Worm (Caenorhabditis elegans): ENCODE data around the gene F02A9.1.
A peak's percentile ranks its signal among the peaks of the same experiment; 100 is the strongest.

F02A9.1 gene

DNA sequence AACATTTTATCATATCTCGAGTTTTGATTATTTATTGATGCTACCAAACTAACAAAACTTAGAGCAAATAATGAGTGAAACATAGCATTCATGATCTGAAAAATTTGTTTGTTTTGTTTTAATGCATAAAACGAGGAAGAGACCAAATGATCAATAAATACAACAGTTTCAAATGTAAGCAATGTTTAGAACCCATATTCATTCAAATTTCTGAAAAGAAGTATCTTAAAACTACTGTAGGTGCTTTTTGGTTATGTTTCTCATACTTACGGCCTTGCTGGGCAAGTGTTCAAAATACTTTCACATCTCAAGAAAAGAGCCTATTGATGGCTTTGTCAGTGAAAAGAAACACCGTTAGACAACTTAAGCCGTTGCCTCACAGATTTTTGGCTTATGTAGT, at the start of gene F02A9.1:
Gene F02A9.1, minus strand, starts transcription at position 101 of the 400 bp plus-strand sequence.
- TF ChIP-seq nhr-28 (tag; optimal IDR thresholded peaks at IDR 0.05) (no peak), R02D3.7 (tag; optimal IDR thresholded peaks at IDR 0.05) (no peak), mml-1 (tag; optimal IDR thresholded peaks at IDR 0.05) (no peak), nhr-43 (tag; optimal IDR thresholded peaks at IDR 0.05; ENCODE audit: poor library complexity, severe bottlenecking) (no peak), elt-3 (tag; optimal IDR thresholded peaks at IDR 0.05) (no peak), nfya-1 (tag; optimal IDR thresholded peaks at IDR 0.05; ENCODE audit: insufficient read depth) (no peak), ceh-28 (tag; optimal IDR thresholded peaks at IDR 0.05) (no peak), sea-2 (GFP tag; optimal IDR thresholded peaks at IDR 0.05) (no peak), mdl-1 (tag; optimal IDR thresholded peaks at IDR 0.05) (no peak), elt-1 (tag; optimal IDR thresholded peaks at IDR 0.05) (no peak), pha-4 (tag; optimal IDR thresholded peaks at IDR 0.05) (no peak), unc-62 (GFP tag; optimal IDR thresholded peaks at IDR 0.05) (no peak), zag-1 (tag; optimal IDR thresholded peaks at IDR 0.05) (no peak)

ce11 chrIII:9125789-9126304, 48.2 kb upstream of the F02A9.1 start, which contains the start of gene sec-16A.1:
Gene sec-16A.1 (plus strand): TSS chrIII:9125839.
- peak; percentile 27 for TF ChIP-seq elt-2 (tag; optimal IDR thresholded peaks at IDR 0.05)
- peak; percentile 40 for TF ChIP-seq nhr-43 (tag; optimal IDR thresholded peaks at IDR 0.05; ENCODE audit: poor library complexity, severe bottlenecking)
- TF ChIP-seq nhr-77 (tag; optimal IDR thresholded peaks at IDR 0.05), result no peak
- TF ChIP-seq jun-1 (tag; optimal IDR thresholded peaks at IDR 0.05), result no peak
- no peak for TF ChIP-seq eor-1 (tag; optimal IDR thresholded peaks at IDR 0.05)
- no peak for TF ChIP-seq nhr-12 (tag; optimal IDR thresholded peaks at IDR 0.05)
- peak; percentile 11 for TF ChIP-seq hmg-11 (tag; optimal IDR thresholded peaks at IDR 0.05)
- no peak for TF ChIP-seq R02D3.7 (tag; optimal IDR thresholded peaks at IDR 0.05)
- TF ChIP-seq daf-12 (tag; optimal IDR thresholded peaks at IDR 0.05), result no peak
- no peak for TF ChIP-seq skn-1 (tag; optimal IDR thresholded peaks at IDR 0.05)
- TF ChIP-seq sea-2 (GFP tag; optimal IDR thresholded peaks at IDR 0.05), result no peak
- peak; percentile 37 for TF ChIP-seq nfya-1 (tag; optimal IDR thresholded peaks at IDR 0.05; ENCODE audit: insufficient read depth)
- TF ChIP-seq aly-2 (tag; optimal IDR thresholded peaks at IDR 0.05), result no peak
- TF ChIP-seq nhr-23 (tag; optimal IDR thresholded peaks at IDR 0.05), result peak; percentile 82
- no peak for TF ChIP-seq ztf-4 (tag; optimal IDR thresholded peaks at IDR 0.05)
- no peak for TF ChIP-seq elt-3 (tag; optimal IDR thresholded peaks at IDR 0.05)
- TF ChIP-seq nhr-25 (tag; optimal IDR thresholded peaks at IDR 0.05), result peak; percentile 46
- TF ChIP-seq ceh-82 (tag; optimal IDR thresholded peaks at IDR 0.05), result no peak
- TF ChIP-seq mml-1 (tag; optimal IDR thresholded peaks at IDR 0.05), result no peak
- no peak for TF ChIP-seq fkh-2 (tag; optimal IDR thresholded peaks at IDR 0.05)

DNA sequence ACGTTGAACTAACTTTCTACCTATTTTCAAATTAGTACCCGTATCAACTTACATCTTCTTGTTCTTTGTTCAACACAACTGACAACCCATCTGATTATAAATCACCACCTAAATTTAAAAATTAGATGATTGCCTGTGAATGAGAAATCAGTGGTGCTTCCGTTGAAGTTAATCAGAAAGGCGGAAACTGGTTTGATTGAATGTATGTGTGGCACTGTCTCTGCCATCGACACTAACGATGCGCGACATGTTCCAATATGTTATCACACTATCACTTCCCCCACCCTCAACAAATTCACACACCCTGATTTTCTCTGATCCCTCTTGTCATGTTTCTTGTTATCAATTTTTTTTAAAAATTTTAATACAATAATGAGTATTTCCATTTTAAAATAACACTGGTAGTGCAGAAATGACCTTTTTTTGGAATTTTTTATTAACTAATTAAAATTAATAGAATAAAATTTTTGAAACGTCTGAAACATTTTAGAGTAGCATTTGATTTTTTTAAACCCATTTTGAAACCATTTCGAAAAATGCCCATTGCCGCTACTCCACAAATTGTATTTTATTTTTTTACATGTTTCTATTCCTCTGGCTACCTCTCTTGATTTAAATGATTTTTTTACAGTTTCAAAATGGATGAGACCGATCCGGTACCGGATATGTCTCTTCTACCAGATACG, 41.5 kb upstream of the F02A9.1 start, which contains the start of gene ced-11:
Gene ced-11, plus strand, starts transcription at position 636 of the 686 bp plus-strand sequence.
- no peak for TF ChIP-seq nhr-28 (tag; optimal IDR thresholded peaks at IDR 0.05)

DNA sequence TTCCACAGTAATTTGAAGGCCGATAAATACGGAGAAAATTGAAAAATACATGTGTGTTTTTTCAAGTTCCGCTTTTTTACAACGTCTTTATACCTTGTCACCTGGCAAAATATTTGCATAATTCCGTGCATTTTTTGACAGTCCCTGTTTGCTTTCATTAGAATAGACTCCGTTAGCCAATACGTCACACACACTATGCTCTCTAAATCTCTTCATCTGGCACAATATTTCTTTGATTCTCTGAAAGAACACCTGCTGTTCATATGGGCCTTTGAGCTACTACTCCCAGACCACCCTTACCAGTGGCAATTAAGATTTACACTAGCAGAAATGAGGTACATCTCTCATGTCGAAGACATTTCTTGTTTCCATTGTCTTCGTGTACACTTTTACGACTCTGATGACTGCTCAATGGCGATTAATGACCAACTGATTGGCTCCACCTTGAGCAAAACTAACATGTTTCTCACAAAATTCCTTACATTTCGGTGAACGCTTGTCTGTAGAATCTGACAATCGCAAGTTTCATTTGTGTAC, 40.8 kb upstream of the F02A9.1 start, which contains the start of gene grl-11:
Gene grl-11, minus strand, starts transcription at position 51 of the 537 bp plus-strand sequence.
- TF ChIP-seq unc-39 (tag; optimal IDR thresholded peaks at IDR 0.05), result no peak
- TF ChIP-seq eor-1 (tag; optimal IDR thresholded peaks at IDR 0.05), result no peak
- no peak for TF ChIP-seq ceh-16 (tag; optimal IDR thresholded peaks at IDR 0.05)
- no peak for TF ChIP-seq ceh-82 (tag; optimal IDR thresholded peaks at IDR 0.05)
- no peak for TF ChIP-seq daf-12 (tag; optimal IDR thresholded peaks at IDR 0.05)
- TF ChIP-seq snpc-4 (tag; optimal IDR thresholded peaks at IDR 0.05), result no peak
- TF ChIP-seq nhr-12 (tag; optimal IDR thresholded peaks at IDR 0.05), result no peak
- no peak for TF ChIP-seq skn-1 (tag; optimal IDR thresholded peaks at IDR 0.05)
- TF ChIP-seq ztf-4 (tag; optimal IDR thresholded peaks at IDR 0.05), result no peak
- no peak for TF ChIP-seq aly-2 (tag; optimal IDR thresholded peaks at IDR 0.05)
- no peak for TF ChIP-seq nhr-28 (tag; optimal IDR thresholded peaks at IDR 0.05)

ce11 chrIII:9115745-9116144, 38.1 kb upstream of the F02A9.1 start:
- no peak for TF ChIP-seq R02D3.7 (tag; optimal IDR thresholded peaks at IDR 0.05)
- TF ChIP-seq elt-3 (tag; optimal IDR thresholded peaks at IDR 0.05), result no peak
